Fruit fly (Drosophila melanogaster) whole organism, adult: ENCODE data around the gene Zmynd10.

ENCODE experiments used
- CG11617 ChIP-seq: fragments of 200-800 bp; sonication (Bioruptor generic); optimal IDR thresholded peaks from 2 replicates; lab custom pipeline; 2017; ENCODE audit warnings: mild to moderate bottlenecking, missing biosample characterization, missing genetic modification reagents, missing genetic modification characterization
- CG12768 ChIP-seq: fragments of 200-800 bp; sonication (Bioruptor generic); optimal IDR thresholded peaks from 2 replicates; lab custom pipeline; 2017; ENCODE audit warnings: missing biosample characterization, missing genetic modification characterization, mild to moderate bottlenecking, moderate library complexity, missing genetic modification reagents
- CG14711 ChIP-seq: fragments of 200-800 bp; sonication (Bioruptor generic); optimal IDR thresholded peaks from 2 replicates; lab custom pipeline; 2018; ENCODE audit warnings: missing biosample characterization, mild to moderate bottlenecking, missing genetic modification characterization, moderate library complexity
- CG1620 ChIP-seq: fragments of 200-800 bp; sonication (Bioruptor generic); optimal IDR thresholded peaks from 2 replicates; lab custom pipeline; 2016; ENCODE audit warnings: missing biosample characterization, missing genetic modification characterization
- CG33017 ChIP-seq: fragments of 200-800 bp; sonication (Bioruptor generic); optimal IDR thresholded peaks from 2 replicates; lab custom pipeline; 2018; ENCODE audit warnings: missing biosample characterization, mild to moderate bottlenecking, missing genetic modification characterization, moderate library complexity
- CG5204 ChIP-seq: fragments of 200-800 bp; sonication (Bioruptor generic); optimal IDR thresholded peaks from 2 replicates; lab custom pipeline; 2016; ENCODE audit warnings: missing biosample characterization, missing genetic modification characterization
- CG7045 ChIP-seq: fragments of 200-800 bp; sonication (Bioruptor generic); optimal IDR thresholded peaks from 2 replicates; lab custom pipeline; 2017; ENCODE audit warnings: missing biosample characterization, mild to moderate bottlenecking, missing genetic modification characterization
- CG7101 ChIP-seq: fragments of 200-800 bp; sonication (Bioruptor generic); optimal IDR thresholded peaks from 2 replicates; lab custom pipeline; 2018; ENCODE audit warnings: missing biosample characterization, mild to moderate bottlenecking, missing genetic modification characterization, moderate library complexity
- Clk ChIP-seq: fragments of 200-800 bp; sonication (Bioruptor generic); optimal IDR thresholded peaks from 2 replicates; lab custom pipeline; 2017; ENCODE audit warnings: missing biosample characterization, missing genetic modification characterization
- Crg-1 ChIP-seq: fragments of 200-800 bp; sonication (Bioruptor generic); optimal IDR thresholded peaks from 2 replicates; lab custom pipeline; 2016; ENCODE audit warnings: missing biosample characterization, missing genetic modification characterization
- Hr96 ChIP-seq: fragments of 200-800 bp; sonication (Bioruptor generic); optimal IDR thresholded peaks from 2 replicates; lab custom pipeline; 2016; ENCODE audit warnings: missing biosample characterization, missing genetic modification characterization
- Mnt ChIP-seq: fragments of 200-800 bp; sonication (Bioruptor generic); optimal IDR thresholded peaks from 2 replicates; lab custom pipeline; 2016; ENCODE audit warnings: missing biosample characterization, mild to moderate bottlenecking, missing genetic modification characterization
- bab1 ChIP-seq: fragments of 200-800 bp; sonication (Bioruptor generic); optimal IDR thresholded peaks from 3 replicates; lab custom pipeline; 2019; ENCODE audit warnings: missing biosample characterization, mild to moderate bottlenecking, missing genetic modification characterization, moderate library complexity
- cic ChIP-seq: fragments of 200-800 bp; sonication (Bioruptor generic); optimal IDR thresholded peaks from 2 replicates; lab custom pipeline; 2017; ENCODE audit warnings: missing biosample characterization, mild to moderate bottlenecking, missing genetic modification characterization, moderate library complexity
- cnc ChIP-seq, 2 experiments: fragments of >200 bp; optimal IDR thresholded peaks; 2 replicates each; lab custom pipeline; 2017
- kay ChIP-seq: fragments of 200-800 bp; sonication (Bioruptor generic); peaks from one replicate; lab custom pipeline; 2016; ENCODE audit warnings: missing biosample characterization, missing genetic modification characterization, borderline replicate concordance
- ovo ChIP-seq: fragments of 200-800 bp; sonication (Bioruptor generic); optimal IDR thresholded peaks from 2 replicates; lab custom pipeline; 2016; ENCODE audit warnings: missing biosample characterization, missing genetic modification characterization
- pad ChIP-seq: fragments of 200-800 bp; sonication (Bioruptor generic); optimal IDR thresholded peaks from 3 replicates; lab custom pipeline; 2017; ENCODE audit warnings: missing biosample characterization, missing genetic modification characterization, mild to moderate bottlenecking, moderate library complexity, missing genetic modification reagents
- tj ChIP-seq: fragments of 200-800 bp; sonication (Bioruptor generic); optimal IDR thresholded peaks from 3 replicates; lab custom pipeline; 2017; ENCODE audit warnings: missing biosample characterization, mild to moderate bottlenecking, missing genetic modification characterization, moderate library complexity
- toe ChIP-seq: fragments of 200-800 bp; sonication (Bioruptor generic); optimal IDR thresholded peaks from 2 replicates; lab custom pipeline; 2016; ENCODE audit warnings: missing biosample characterization, missing genetic modification characterization

Zmynd10 gene

dm6 chr3L:13031326-13031725 is 5.1 kb upstream of the Zmynd10 start:
- no peak for TF ChIP-seq tj (GFP tag; lab: Kevin White, UChicago)
- TF ChIP-seq Mnt (GFP tag; lab: Kevin White, UChicago) = no peak
- no peak for TF ChIP-seq kay (GFP tag; lab: Kevin White, UChicago)

DNA sequence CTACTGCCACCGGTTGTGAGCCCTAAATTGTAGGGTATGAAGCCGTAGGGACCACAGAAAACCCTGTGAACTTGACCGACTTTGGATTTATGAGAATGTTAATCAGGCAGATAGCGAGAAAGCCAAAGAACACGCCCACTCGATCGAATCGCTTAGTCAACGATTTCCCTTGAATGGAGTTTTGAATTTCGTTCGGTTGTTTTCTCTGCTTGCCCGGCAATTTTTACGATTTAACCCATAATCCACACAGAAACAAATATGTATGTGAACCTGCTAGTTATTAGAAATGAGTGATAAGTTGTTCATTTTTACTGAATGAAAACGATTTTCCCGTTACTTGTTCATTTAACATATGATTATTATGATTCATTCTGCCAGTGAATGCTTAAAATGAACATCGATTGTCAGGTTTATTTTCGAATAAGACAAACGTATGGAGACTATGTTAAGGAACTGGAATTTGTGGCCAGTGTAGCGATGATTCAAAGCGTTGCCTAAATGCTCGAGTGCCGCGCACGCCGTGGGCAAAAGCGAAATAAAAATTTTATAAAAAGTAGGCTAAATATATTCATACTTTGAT is 3.9 kb upstream of the Zmynd10 start:
- TF ChIP-seq tj (GFP tag; lab: Kevin White, UChicago) (peak; percentile 90), kay (GFP tag; lab: Kevin White, UChicago) (no peak), cic (no peak), CG33017 (tag; lab: Kevin White, UChicago) (no peak), cnc (optimal IDR thresholded peaks at IDR 0.05; lab: Kevin White, UChicago) (no peak), bab1 (peak; percentile 36), CG7045 (GFP tag; lab: Kevin White, UChicago) (no peak), CG11617 (GFP tag; lab: Kevin White, UChicago) (no peak)

DNA sequence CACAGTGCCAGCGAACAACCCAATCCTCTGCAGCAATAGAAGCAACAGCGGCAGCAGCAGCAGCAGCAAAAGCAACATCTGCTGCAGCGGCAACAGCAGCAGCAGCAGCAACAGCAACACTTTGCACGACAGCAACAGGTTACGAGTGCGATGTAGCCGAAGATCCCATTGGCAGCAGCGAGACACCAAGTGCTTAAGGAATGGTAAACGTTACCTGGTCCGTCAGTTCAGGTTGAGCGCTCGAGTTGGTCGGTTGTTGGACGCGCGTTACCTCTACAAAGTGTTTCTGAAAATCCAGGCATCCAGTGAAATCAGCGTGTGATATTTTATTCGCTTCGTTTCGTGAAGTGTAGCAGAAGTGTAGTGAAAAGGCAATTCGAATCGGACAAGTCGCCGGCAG is 2.5 kb upstream of the Zmynd10 start, which contains the start of gene CG17672:
Gene CG17672 (plus strand): TSS at position 223 of the 400 bp plus-strand sequence.
- TF ChIP-seq toe (GFP tag; lab: Kevin White, UChicago) (no peak), tj (GFP tag; lab: Kevin White, UChicago) (no peak), ovo (GFP tag; lab: Kevin White, UChicago) (no peak), cic (no peak), Clk (GFP tag; lab: Kevin White, UChicago) (no peak), Hr96 (GFP tag; lab: Kevin White, UChicago) (no peak), CG1620 (GFP tag; lab: Kevin White, UChicago) (no peak), CG33017 (tag; lab: Kevin White, UChicago) (no peak), cnc (optimal IDR thresholded peaks at IDR 0.05; lab: Kevin White, UChicago) (no peak), CG7045 (GFP tag; lab: Kevin White, UChicago) (no peak), CG12768 (GFP tag; lab: Kevin White, UChicago) (no peak)

- TF ChIP-seq cic (no peak), ovo (GFP tag; lab: Kevin White, UChicago) (no peak), CG7045 (GFP tag; lab: Kevin White, UChicago) (no peak), Mnt (GFP tag; lab: Kevin White, UChicago) (no peak), cnc (optimal IDR thresholded peaks at IDR 0.05; lab: Kevin White, UChicago) (no peak), CG11617 (GFP tag; lab: Kevin White, UChicago) (no peak), toe (GFP tag; lab: Kevin White, UChicago) (no peak), CG33017 (tag; lab: Kevin White, UChicago) (no peak), Crg-1 (GFP tag; lab: Kevin White, UChicago) (no peak), CG1620 (GFP tag; lab: Kevin White, UChicago) (no peak), pad (no peak), CG14711 (tag; lab: Kevin White, UChicago) (no peak)
These were observed 1.1 kb upstream of the Zmynd10 start for dm6 chr3L:13027333-13027732.

DNA sequence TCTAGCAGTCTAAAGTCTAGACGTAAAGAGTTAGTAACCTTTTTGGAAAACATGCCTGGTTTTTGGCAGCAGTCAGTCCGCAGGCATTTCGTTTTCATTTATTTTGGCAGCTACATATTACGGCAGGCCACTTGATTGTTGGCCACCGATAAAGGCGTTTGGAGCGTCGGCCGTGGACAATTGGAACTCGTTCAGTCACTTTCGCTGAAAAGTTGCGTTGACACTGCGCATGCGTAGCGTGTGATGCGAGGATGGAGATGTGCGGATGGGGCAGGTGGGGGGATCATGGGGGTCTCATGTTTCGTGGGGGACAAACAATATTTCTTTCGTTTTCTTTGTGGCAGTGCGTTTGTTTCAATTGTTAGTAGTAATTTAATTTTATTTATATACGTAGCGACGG is 635 bp upstream of the Zmynd10 start:
- TF ChIP-seq CG5204 (GFP tag; lab: Kevin White, UChicago) = no peak
- no peak for TF ChIP-seq CG7045 (GFP tag; lab: Kevin White, UChicago)
- no peak for TF ChIP-seq CG11617 (GFP tag; lab: Kevin White, UChicago)
- no peak for TF ChIP-seq Crg-1 (GFP tag; lab: Kevin White, UChicago)
- no peak for TF ChIP-seq ovo (GFP tag; lab: Kevin White, UChicago)
- no peak for TF ChIP-seq CG33017 (tag; lab: Kevin White, UChicago)
- TF ChIP-seq CG7101 (tag; lab: Kevin White, UChicago) = no peak
- no peak for TF ChIP-seq tj (GFP tag; lab: Kevin White, UChicago)
- TF ChIP-seq CG1620 (GFP tag; lab: Kevin White, UChicago) = no peak
- no peak for TF ChIP-seq toe (GFP tag; lab: Kevin White, UChicago)
- no peak for TF ChIP-seq pad
- TF ChIP-seq kay (GFP tag; lab: Kevin White, UChicago) = no peak
- no peak for TF ChIP-seq cnc (optimal IDR thresholded peaks at IDR 0.05; lab: Kevin White, UChicago)
- no peak for TF ChIP-seq Clk (GFP tag; lab: Kevin White, UChicago)
- TF ChIP-seq bab1 = no peak

dm6 chr3L:13022854-13023560 is 3.2 kb downstream of the Zmynd10 start, which contains the start of gene RpS12:
TSS of gene RpS12 (plus strand) at chr3L:13023352.
- TF ChIP-seq ovo (GFP tag; lab: Kevin White, UChicago) = peak; percentile 77
- peak; percentile 78 for TF ChIP-seq CG5204 (GFP tag; lab: Kevin White, UChicago)
- TF ChIP-seq toe (GFP tag; lab: Kevin White, UChicago) = peak; percentile 81
- peak; percentile 86 for TF ChIP-seq Hr96 (GFP tag; lab: Kevin White, UChicago)
- TF ChIP-seq cic = no peak
- no peak for TF ChIP-seq cnc (optimal IDR thresholded peaks at IDR 0.05; lab: Kevin White, UChicago)
- TF ChIP-seq CG33017 (tag; lab: Kevin White, UChicago) = peak; percentile 61
- peak; percentile 81 for TF ChIP-seq CG7101 (tag; lab: Kevin White, UChicago)
- TF ChIP-seq CG12768 (GFP tag; lab: Kevin White, UChicago) = peak; percentile 70
- TF ChIP-seq CG1620 (GFP tag; lab: Kevin White, UChicago) = peak; percentile 92
- peak; percentile 83 for TF ChIP-seq CG11617 (GFP tag; lab: Kevin White, UChicago)
- peak; percentile 67 for TF ChIP-seq Clk (GFP tag; lab: Kevin White, UChicago)
- peak; percentile 64 for TF ChIP-seq bab1
- TF ChIP-seq kay (GFP tag; lab: Kevin White, UChicago) = peak; percentile 86
- peak; percentile 56 for TF ChIP-seq tj (GFP tag; lab: Kevin White, UChicago)
- TF ChIP-seq CG7045 (GFP tag; lab: Kevin White, UChicago) = peak; percentile 80
- no peak for TF ChIP-seq CG14711 (tag; lab: Kevin White, UChicago)
- TF ChIP-seq Crg-1 (GFP tag; lab: Kevin White, UChicago) = peak; percentile 57
- TF ChIP-seq pad = peak; percentile 58
- TF ChIP-seq Mnt (GFP tag; lab: Kevin White, UChicago) = peak; percentile 82
